Worm (Caenorhabditis elegans): ENCODE data around the gene F11G11.4.

The F11G11.4 gene

ce11 chrII:4858906-4859411 lies 1.4 kb upstream of the F11G11.4 start:
- TF ChIP-seq T22C8.4 (GFP tag; IDR thresholded peaks at IDR 0.05): no peak
- TF ChIP-seq ref-1 (GFP tag; conservative IDR thresholded peaks at IDR 0.05): no peak
- no peak for TF ChIP-seq tab-1 (GFP tag; IDR thresholded peaks at IDR 0.05)
- no peak for TF ChIP-seq flt-1 (GFP tag; IDR thresholded peaks at IDR 0.05)
- no peak for TF ChIP-seq cog-1 (tag; optimal IDR thresholded peaks at IDR 0.05)
- no peak for TF ChIP-seq med-1 (GFP tag; optimal IDR thresholded peaks at IDR 0.05; ENCODE audit: insufficient read depth)
- no peak for TF ChIP-seq ztf-23 (GFP tag; IDR thresholded peaks at IDR 0.05)
- TF ChIP-seq klf-2 (GFP tag; conservative IDR thresholded peaks at IDR 0.05): no peak
- TF ChIP-seq ztf-29 (GFP tag; IDR thresholded peaks at IDR 0.05): no peak

ce11 chrII:4863357-4863756 lies 3.0 kb downstream of the F11G11.4 start, which contains the start of the genes mpst-4 and F11G11.14:
Gene mpst-4 (minus strand): TSS chrII:4863457.
Gene F11G11.14 (plus strand): TSS chrII:4863681.
- no peak for TF ChIP-seq ztf-23 (GFP tag; IDR thresholded peaks at IDR 0.05)
- no peak for TF ChIP-seq tab-1 (GFP tag; IDR thresholded peaks at IDR 0.05)
- no peak for TF ChIP-seq cog-1 (tag; optimal IDR thresholded peaks at IDR 0.05)
- TF ChIP-seq flt-1 (GFP tag; IDR thresholded peaks at IDR 0.05): no peak
- TF ChIP-seq ztf-29 (GFP tag; IDR thresholded peaks at IDR 0.05): no peak
- TF ChIP-seq med-1 (GFP tag; optimal IDR thresholded peaks at IDR 0.05; ENCODE audit: insufficient read depth): no peak
- no peak for TF ChIP-seq klf-2 (GFP tag; conservative IDR thresholded peaks at IDR 0.05)
- TF ChIP-seq T22C8.4 (GFP tag; IDR thresholded peaks at IDR 0.05): no peak
- no peak for TF ChIP-seq ref-1 (GFP tag; conservative IDR thresholded peaks at IDR 0.05)

- TF ChIP-seq med-1 (GFP tag; optimal IDR thresholded peaks at IDR 0.05; ENCODE audit: insufficient read depth): no peak
- no peak for TF ChIP-seq flt-1 (GFP tag; IDR thresholded peaks at IDR 0.05)
- no peak for TF ChIP-seq T22C8.4 (GFP tag; IDR thresholded peaks at IDR 0.05)
- no peak for TF ChIP-seq ref-1 (GFP tag; conservative IDR thresholded peaks at IDR 0.05)
- TF ChIP-seq ztf-29 (GFP tag; IDR thresholded peaks at IDR 0.05): no peak
- TF ChIP-seq tab-1 (GFP tag; IDR thresholded peaks at IDR 0.05): no peak
- TF ChIP-seq cog-1 (tag; optimal IDR thresholded peaks at IDR 0.05): no peak
- TF ChIP-seq klf-2 (GFP tag; conservative IDR thresholded peaks at IDR 0.05): no peak
- TF ChIP-seq ztf-23 (GFP tag; IDR thresholded peaks at IDR 0.05): no peak
These were observed 5.7 kb downstream of the F11G11.4 start for ce11 chrII:4866045-4866444.

- 0 out of 2 replicates have a peak, but pooled peaks have one; percentile 13 for TF ChIP-seq flt-1 (GFP tag; IDR thresholded peaks at IDR 0.05)
These were observed 6.4 kb downstream of the F11G11.4 start for ce11 chrII:4866819-4867218.

- TF ChIP-seq cog-1 (tag; optimal IDR thresholded peaks at IDR 0.05): no peak
- no peak for TF ChIP-seq klf-2 (GFP tag; conservative IDR thresholded peaks at IDR 0.05)
- no peak for TF ChIP-seq flt-1 (GFP tag; IDR thresholded peaks at IDR 0.05)
- TF ChIP-seq ztf-23 (GFP tag; IDR thresholded peaks at IDR 0.05): no peak
- no peak for TF ChIP-seq T22C8.4 (GFP tag; IDR thresholded peaks at IDR 0.05)
- TF ChIP-seq ztf-29 (GFP tag; IDR thresholded peaks at IDR 0.05): no peak
- no peak for TF ChIP-seq med-1 (GFP tag; optimal IDR thresholded peaks at IDR 0.05; ENCODE audit: insufficient read depth)
- no peak for TF ChIP-seq tab-1 (GFP tag; IDR thresholded peaks at IDR 0.05)
- TF ChIP-seq ref-1 (GFP tag; conservative IDR thresholded peaks at IDR 0.05): no peak
These were observed 7.1 kb downstream of the F11G11.4 start, which contains the start of gene col-17 for ce11 chrII:4867476-4867875. Gene col-17 (minus strand): TSS chrII:4867576.

- no peak for TF ChIP-seq cog-1 (tag; optimal IDR thresholded peaks at IDR 0.05)
- TF ChIP-seq tab-1 (GFP tag; IDR thresholded peaks at IDR 0.05): no peak
- TF ChIP-seq ref-1 (GFP tag; conservative IDR thresholded peaks at IDR 0.05): no peak
- TF ChIP-seq T22C8.4 (GFP tag; IDR thresholded peaks at IDR 0.05): no peak
- TF ChIP-seq flt-1 (GFP tag; IDR thresholded peaks at IDR 0.05): no peak
- TF ChIP-seq ztf-23 (GFP tag; IDR thresholded peaks at IDR 0.05): no peak
- TF ChIP-seq klf-2 (GFP tag; conservative IDR thresholded peaks at IDR 0.05): no peak
- no peak for TF ChIP-seq med-1 (GFP tag; optimal IDR thresholded peaks at IDR 0.05; ENCODE audit: insufficient read depth)
- TF ChIP-seq ztf-29 (GFP tag; IDR thresholded peaks at IDR 0.05): no peak
These were observed 9.5 kb downstream of the F11G11.4 start for ce11 chrII:4869793-4870343.

- no peak for TF ChIP-seq ztf-23 (GFP tag; IDR thresholded peaks at IDR 0.05)
- no peak for TF ChIP-seq tab-1 (GFP tag; IDR thresholded peaks at IDR 0.05)
- no peak for TF ChIP-seq T22C8.4 (GFP tag; IDR thresholded peaks at IDR 0.05)
- TF ChIP-seq med-1 (GFP tag; optimal IDR thresholded peaks at IDR 0.05; ENCODE audit: insufficient read depth): no peak
- TF ChIP-seq flt-1 (GFP tag; IDR thresholded peaks at IDR 0.05): no peak
- TF ChIP-seq cog-1 (tag; optimal IDR thresholded peaks at IDR 0.05): no peak
- TF ChIP-seq klf-2 (GFP tag; conservative IDR thresholded peaks at IDR 0.05): no peak
- TF ChIP-seq ref-1 (GFP tag; conservative IDR thresholded peaks at IDR 0.05): no peak
These were observed 10.3 kb downstream of the F11G11.4 start, which contains the start of gene col-20 for ce11 chrII:4870691-4871090. Gene col-20 (minus strand): TSS chrII:4870791.

ce11 chrII:4871834-4872233 lies 11.4 kb downstream of the F11G11.4 start:
- TF ChIP-seq med-1 (GFP tag; optimal IDR thresholded peaks at IDR 0.05; ENCODE audit: insufficient read depth) (no peak), flt-1 (GFP tag; IDR thresholded peaks at IDR 0.05) (no peak), klf-2 (GFP tag; conservative IDR thresholded peaks at IDR 0.05) (no peak), tab-1 (GFP tag; IDR thresholded peaks at IDR 0.05) (no peak), T22C8.4 (GFP tag; IDR thresholded peaks at IDR 0.05) (no peak), ztf-29 (GFP tag; IDR thresholded peaks at IDR 0.05) (no peak), cog-1 (tag; optimal IDR thresholded peaks at IDR 0.05) (no peak), ztf-23 (GFP tag; IDR thresholded peaks at IDR 0.05) (no peak), ref-1 (GFP tag; conservative IDR thresholded peaks at IDR 0.05) (no peak)

ce11 chrII:4872359-4872758 lies 12.0 kb downstream of the F11G11.4 start:
- TF ChIP-seq tab-1 (GFP tag; IDR thresholded peaks at IDR 0.05) (0 out of 2 replicates have a peak, but pooled peaks have one; percentile 60), ref-1 (GFP tag; conservative IDR thresholded peaks at IDR 0.05) (0 out of 2 replicates have a peak, but pooled peaks have one; percentile 9)

ce11 chrII:4873029-4873428 lies 12.6 kb downstream of the F11G11.4 start, which contains the start of gene col-73:
Gene col-73 (minus strand): TSS chrII:4873129.
- TF ChIP-seq med-1 (GFP tag; optimal IDR thresholded peaks at IDR 0.05; ENCODE audit: insufficient read depth): no peak
- no peak for TF ChIP-seq klf-2 (GFP tag; conservative IDR thresholded peaks at IDR 0.05)
- no peak for TF ChIP-seq ztf-23 (GFP tag; IDR thresholded peaks at IDR 0.05)
- no peak for TF ChIP-seq flt-1 (GFP tag; IDR thresholded peaks at IDR 0.05)
- TF ChIP-seq ztf-29 (GFP tag; IDR thresholded peaks at IDR 0.05): no peak
- TF ChIP-seq cog-1 (tag; optimal IDR thresholded peaks at IDR 0.05): no peak
- TF ChIP-seq tab-1 (GFP tag; IDR thresholded peaks at IDR 0.05): no peak
- no peak for TF ChIP-seq T22C8.4 (GFP tag; IDR thresholded peaks at IDR 0.05)
- TF ChIP-seq ref-1 (GFP tag; conservative IDR thresholded peaks at IDR 0.05): no peak
